Worm (Caenorhabditis elegans): ENCODE results near the gene F53C3.6.

F53C3.6 gene

DNA sequence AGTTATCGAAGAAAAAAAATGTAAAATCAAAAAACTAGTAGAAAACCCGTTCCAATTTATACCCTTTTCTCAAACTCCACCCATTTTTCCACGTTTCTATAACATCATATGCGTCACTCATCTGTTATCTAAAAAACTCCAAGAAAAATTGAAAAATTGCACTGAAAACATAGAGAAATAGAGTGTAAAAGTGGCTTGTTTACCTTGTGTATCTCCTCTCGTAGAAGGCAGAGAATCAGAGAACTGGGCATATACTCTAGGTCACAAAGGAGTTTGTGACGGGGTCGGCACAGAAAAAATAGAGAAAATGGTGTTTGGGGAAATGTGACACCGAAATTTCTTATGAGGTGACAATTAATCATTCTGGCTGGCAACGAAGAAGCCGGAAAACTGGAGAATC, 13.3 kb downstream of the F53C3.6 start (continued):
- TF ChIP-seq F57A8.1 (GFP tag; optimal IDR thresholded peaks at IDR 0.05) (no peak), ceh-79 (tag; optimal IDR thresholded peaks at IDR 0.05) (no peak), ztf-22 (GFP tag; optimal IDR thresholded peaks at IDR 0.05) (no peak), attf-5 (GFP tag; optimal IDR thresholded peaks at IDR 0.05) (peak; percentile 53), dox-1 (GFP tag; IDR thresholded peaks at IDR 0.05) (peak; percentile 45; the same call in 1 of the 2 replicates), ama-1 (optimal IDR thresholded peaks at IDR 0.05) (no peak), ama-1 (GFP tag; optimal IDR thresholded peaks at IDR 0.05) (no peak), ztf-26 (tag; optimal IDR thresholded peaks at IDR 0.05) (no peak), ccch-3 (GFP tag; optimal IDR thresholded peaks at IDR 0.05) (no peak), B0336.3 (GFP tag; IDR thresholded peaks at IDR 0.05) (no peak), let-607 (tag; optimal IDR thresholded peaks at IDR 0.05) (peak in 1 of 2 experiments; percentile 18), ztf-25 (GFP tag; IDR thresholded peaks at IDR 0.05) (no peak), mcd-1 (GFP tag; IDR thresholded peaks at IDR 0.05) (no peak), bed-1 (GFP tag; IDR thresholded peaks at IDR 0.05) (no peak), sptf-2 (GFP tag; optimal IDR thresholded peaks at IDR 0.05) (no peak), pha-4 (tag; optimal IDR thresholded peaks at IDR 0.05) (peak; percentile 52), F49E8.2 (tag; optimal IDR thresholded peaks at IDR 0.05; ENCODE audit: insufficient read depth) (no peak), rpc-1 (optimal IDR thresholded peaks at IDR 0.05) (no peak), rpc-1 (tag; optimal IDR thresholded peaks at IDR 0.05) (no peak), somi-1 (GFP tag; optimal IDR thresholded peaks at IDR 0.05) (no peak), ZK185.1 (tag; optimal IDR thresholded peaks at IDR 0.05; ENCODE audit: poor library complexity, severe bottlenecking) (no peak), Y67H2A.10 (GFP tag; conservative IDR thresholded peaks at IDR 0.05) (no peak), madf-6 (GFP tag; IDR thresholded peaks at IDR 0.05) (no peak), F10E7.11 (tag; optimal IDR thresholded peaks at IDR 0.05) (no peak)

ce11 chrII:3911716-3912115, 13.8 kb downstream of the F53C3.6 start, which contains the start of gene F53C3.1:
TSS of gene F53C3.1 (plus strand) at chrII:3912016.
- TF ChIP-seq ceh-79 (tag; optimal IDR thresholded peaks at IDR 0.05) (no peak), mes-4 (tag; optimal IDR thresholded peaks at IDR 0.05) (no peak), egrh-3 (GFP tag; IDR thresholded peaks at IDR 0.05) (no peak), F55B11.4 (tag; optimal IDR thresholded peaks at IDR 0.05; ENCODE audit: borderline replicate concordance, insufficient read depth) (no peak), aptf-3 (GFP tag; IDR thresholded peaks at IDR 0.05) (no peak), sea-2 (GFP tag; IDR thresholded peaks at IDR 0.05) (no peak), athp-1 (tag; optimal IDR thresholded peaks at IDR 0.05) (no peak), gei-17 (GFP tag; optimal IDR thresholded peaks at IDR 0.05) (no peak), xnd-1 (tag; optimal IDR thresholded peaks at IDR 0.05) (no peak), D2030.7 (GFP tag; IDR thresholded peaks at IDR 0.05) (no peak), aptf-2 (GFP tag; conservative IDR thresholded peaks at IDR 0.05) (no peak)

ce11 chrII:3913673-3914072, 15.7 kb downstream of the F53C3.6 start:
- no peak for TF ChIP-seq sdz-38 (tag; optimal IDR thresholded peaks at IDR 0.05)
- TF ChIP-seq mes-4 (tag; optimal IDR thresholded peaks at IDR 0.05): no peak
- no peak for TF ChIP-seq F57A8.1 (GFP tag; optimal IDR thresholded peaks at IDR 0.05)
- no peak for TF ChIP-seq ztf-28 (GFP tag; IDR thresholded peaks at IDR 0.05)
- TF ChIP-seq ama-1 (optimal IDR thresholded peaks at IDR 0.05): no peak
- TF ChIP-seq ama-1 (GFP tag; optimal IDR thresholded peaks at IDR 0.05): no peak
- no peak for TF ChIP-seq F49E8.2 (tag; optimal IDR thresholded peaks at IDR 0.05; ENCODE audit: insufficient read depth)
- TF ChIP-seq B0336.3 (GFP tag; IDR thresholded peaks at IDR 0.05): no peak
